Fruit fly (Drosophila melanogaster): Measurements from ENCODE around the gene CG33298.

DNA sequence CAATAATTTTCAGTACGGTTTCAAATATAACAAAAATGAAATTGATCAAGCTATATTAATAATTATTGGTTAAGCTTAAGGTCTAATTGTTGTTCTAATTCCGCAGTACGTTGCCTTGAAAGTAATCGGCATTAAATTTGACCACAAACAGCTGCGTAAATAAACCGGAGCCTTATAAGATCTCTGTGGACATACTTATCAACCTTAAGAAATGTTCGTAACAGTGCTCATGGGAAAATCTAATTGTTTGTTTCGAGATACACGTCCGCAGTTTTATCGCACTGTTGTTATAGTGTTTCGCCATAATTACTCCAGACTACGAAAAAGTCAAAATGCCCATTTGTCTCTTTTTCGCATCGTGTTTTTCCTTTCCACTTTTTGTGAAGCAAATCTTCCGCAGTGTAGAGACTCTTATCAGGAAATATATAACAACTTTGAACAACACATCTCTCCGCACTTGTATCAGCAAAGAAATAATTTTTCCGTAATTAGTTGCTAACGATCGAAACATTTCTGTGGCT lies 34.6 kb downstream of the CG33298 start:
- TF ChIP-seq ttk (optimal IDR thresholded peaks at IDR 0.05): no peak
- no peak for TF ChIP-seq Sin3A (optimal IDR thresholded peaks at IDR 0.05)
- TF ChIP-seq h (optimal IDR thresholded peaks at IDR 0.05): no peak
- no peak for TF ChIP-seq insv (optimal IDR thresholded peaks at IDR 0.05)
- no peak for TF ChIP-seq Myc (optimal IDR thresholded peaks at IDR 0.05)
- no peak for TF ChIP-seq psq (optimal IDR thresholded peaks at IDR 0.05)

Measured in Kc167 (cell line).